Fruit fly (Drosophila melanogaster) Kc167 (cell line): ENCODE data around the gene Cyp309a1.

Experiments used
- Myc ChIP-seq: fragments of >200 bp; optimal IDR thresholded peaks from 2 replicates; lab custom pipeline; 2017; ENCODE audit warnings: missing external identifiers
- Sin3A ChIP-seq: fragments of >200 bp; optimal IDR thresholded peaks from 2 replicates; lab custom pipeline; 2018; ENCODE audit warnings: missing external identifiers
- insv ChIP-seq: fragments of >200 bp; optimal IDR thresholded peaks from 3 replicates; lab custom pipeline; 2018; ENCODE audit warnings: missing external identifiers
- psq ChIP-seq: fragments of >200 bp; optimal IDR thresholded peaks from 2 replicates; lab custom pipeline; 2017; ENCODE audit warnings: missing external identifiers
- ttk ChIP-seq: sonication (Bioruptor generic); optimal IDR thresholded peaks from 2 replicates; lab custom pipeline; 2017; ENCODE audit warnings: missing external identifiers

- no peak for TF ChIP-seq psq (lab: Kevin White, UChicago)
- no peak for TF ChIP-seq ttk (lab: Kevin White, UChicago)
- TF ChIP-seq Sin3A, result no peak
- TF ChIP-seq insv (lab: Kevin White, UChicago), result no peak
- TF ChIP-seq Myc (lab: Kevin White, UChicago), result no peak
Observed at dm6 chr2L:2591569-2591968, 26.9 kb upstream of the Cyp309a1 start, which contains the start of gene CG15394.
